Fruit fly (Drosophila melanogaster): ENCODE results near the gene CG32262.

- no peak for TF ChIP-seq EcR (GFP tag; optimal IDR thresholded peaks at IDR 0.05)
- TF ChIP-seq psq (optimal IDR thresholded peaks at IDR 0.05) = no peak
- TF ChIP-seq pan (optimal IDR thresholded peaks at IDR 0.05) = no peak
- no peak for TF ChIP-seq Dll (optimal IDR thresholded peaks at IDR 0.05)
- TF ChIP-seq usp (GFP tag; optimal IDR thresholded peaks at IDR 0.05) = no peak
Observed at dm6 chr3L:3785688-3786087, 24.3 kb downstream of the CG32262 start.
